Fruit fly (Drosophila melanogaster) whole organism, embryonic: ENCODE data around the gene Tsp29Fa.

ENCODE experiments used
- CG10321 ChIP-seq: fragments of 200-800 bp; sonication (Bioruptor generic); IDR thresholded peaks from 2 replicates; pipeline ENCODE4 v1.3.6; 2022; ENCODE audit warnings: missing biosample characterization, missing genetic modification characterization
- CG11093 ChIP-seq: fragments of 200-800 bp; sonication (Bioruptor generic); IDR thresholded peaks from 3 replicates; pipeline ENCODE4 v1.3.6; 2022; ENCODE audit warnings: missing biosample characterization, missing genetic modification characterization
- CG11560 ChIP-seq: fragments of 200-800 bp; sonication (Bioruptor generic); IDR thresholded peaks from 3 replicates; pipeline ENCODE4 v1.3.6; 2022; ENCODE audit warnings: missing biosample characterization, missing genetic modification characterization
- CG13123 ChIP-seq: fragments of 200-800 bp; sonication (Bioruptor generic); optimal IDR thresholded peaks from 2 replicates; lab custom pipeline; 2016; ENCODE audit warnings: missing biosample characterization, missing genetic modification characterization
- CG15696 ChIP-seq: fragments of 200-800 bp; sonication (Bioruptor generic); optimal IDR thresholded peaks from 2 replicates; lab custom pipeline; 2019; ENCODE audit warnings: missing biosample characterization, mild to moderate bottlenecking, missing genetic modification characterization, moderate library complexity
- CG16863 ChIP-seq: fragments of 200-800 bp; sonication (Bioruptor generic); optimal IDR thresholded peaks from 3 replicates; lab custom pipeline; 2016; ENCODE audit warnings: missing biosample characterization, missing genetic modification characterization
- CG18476 ChIP-seq: fragments of 200-800 bp; sonication (Bioruptor generic); optimal IDR thresholded peaks from 2 replicates; lab custom pipeline; 2016; ENCODE audit warnings: missing biosample characterization, mild to moderate bottlenecking, missing genetic modification characterization
- CG2889 ChIP-seq: fragments of 200-800 bp; sonication (Bioruptor generic); IDR thresholded peaks from 3 replicates; pipeline ENCODE4 v1.3.6; 2022; ENCODE audit warnings: missing biosample characterization, missing genetic modification characterization
- CG32772 ChIP-seq: fragments of 200-800 bp; sonication (Bioruptor generic); IDR thresholded peaks from 2 replicates; pipeline ENCODE4 v1.3.6; 2022; ENCODE audit warnings: missing biosample characterization, missing genetic modification characterization
- CG3281 ChIP-seq: fragments of 200-800 bp; sonication (Bioruptor generic); optimal IDR thresholded peaks from 3 replicates; lab custom pipeline; 2017; ENCODE audit warnings: missing biosample characterization, mild to moderate bottlenecking, missing genetic modification characterization
- CG33213 ChIP-seq: fragments of 200-800 bp; sonication (Bioruptor generic); optimal IDR thresholded peaks from 3 replicates; lab custom pipeline; 2016; ENCODE audit warnings: missing biosample characterization, missing genetic modification characterization
- CG33557 ChIP-seq: fragments of 200-800 bp; sonication (Bioruptor generic); optimal IDR thresholded peaks from 2 replicates; lab custom pipeline; 2019; ENCODE audit warnings: missing biosample characterization, mild to moderate bottlenecking, missing genetic modification characterization, moderate library complexity
- CG4328 ChIP-seq: fragments of 200-800 bp; sonication (Bioruptor generic); optimal IDR thresholded peaks from 3 replicates; lab custom pipeline; 2017; ENCODE audit warnings: missing biosample characterization, missing genetic modification reagents, missing genetic modification characterization
- CG4404 ChIP-seq: fragments of 200-800 bp; sonication (Bioruptor generic); IDR thresholded peaks from 2 replicates; pipeline ENCODE4 v1.3.6; 2022; ENCODE audit warnings: missing biosample characterization, missing genetic modification characterization
- CG5180 ChIP-seq: fragments of 200-800 bp; sonication (Bioruptor generic); optimal IDR thresholded peaks from 3 replicates; lab custom pipeline; 2017; ENCODE audit warnings: missing biosample characterization, missing genetic modification characterization, mild to moderate bottlenecking, moderate library complexity, missing genetic modification reagents
- CG6272 ChIP-seq: fragments of 200-800 bp; sonication (Bioruptor generic); IDR thresholded peaks from 2 replicates; pipeline ENCODE4 v1.3.6; 2022; ENCODE audit warnings: missing biosample characterization, missing genetic modification characterization
- CG6791 ChIP-seq: fragments of 200-800 bp; sonication (Bioruptor generic); IDR thresholded peaks from 3 replicates; pipeline ENCODE4 v1.3.6; 2022; ENCODE audit warnings: missing biosample characterization, missing genetic modification characterization; ENCODE audit not compliant: partially characterized antibody
- CG7839 ChIP-seq: fragments of 200-800 bp; sonication (Bioruptor generic); optimal IDR thresholded peaks from 3 replicates; lab custom pipeline; 2018; ENCODE audit warnings: missing biosample characterization, mild to moderate bottlenecking, missing genetic modification characterization, moderate library complexity
- CG8478 ChIP-seq: fragments of >200 bp; optimal IDR thresholded peaks from 2 replicates; lab custom pipeline; 2018
- CG9817 ChIP-seq: fragments of 200-800 bp; sonication (Bioruptor generic); optimal IDR thresholded peaks from 2 replicates; lab custom pipeline; 2018; ENCODE audit warnings: missing biosample characterization, mild to moderate bottlenecking, missing genetic modification characterization, moderate library complexity
- CHES-1-like ChIP-seq: fragments of 200-800 bp; sonication (Bioruptor generic); optimal IDR thresholded peaks from 2 replicates; lab custom pipeline; 2016; ENCODE audit warnings: missing biosample characterization, missing genetic modification characterization
- Doc3 ChIP-seq: fragments of 200-800 bp; sonication (Bioruptor generic); IDR thresholded peaks from 3 replicates; pipeline ENCODE4 v1.3.6; 2022; ENCODE audit warnings: missing biosample characterization, missing genetic modification characterization; ENCODE audit not compliant: partially characterized antibody
- Hand ChIP-seq: fragments of 200-800 bp; sonication (Bioruptor generic); optimal IDR thresholded peaks from 2 replicates; lab custom pipeline; 2017; ENCODE audit warnings: mild to moderate bottlenecking, missing biosample characterization, missing genetic modification reagents, missing genetic modification characterization
- HmgD ChIP-seq: fragments of 200-800 bp; sonication (Bioruptor generic); optimal IDR thresholded peaks from 3 replicates; lab custom pipeline; 2016; ENCODE audit warnings: missing biosample characterization, missing genetic modification characterization
- Hr78 ChIP-seq, 2 experiments: fragments of 200-800 bp in 1 of 2; fragments of >200 bp in 1 of 2; sonication (Bioruptor generic) in 1 of 2; optimal IDR thresholded peaks; 2 replicates each; lab custom pipeline; 2017 to 2019; ENCODE audit warnings: missing biosample characterization in 2 of 2, missing genetic modification characterization in 2 of 2, mild to moderate bottlenecking in 1 of 2, moderate library complexity in 1 of 2
- Opbp ChIP-seq: fragments of 200-800 bp; sonication (Bioruptor generic); IDR thresholded peaks from 3 replicates; pipeline ENCODE4 v1.3.6; 2022; ENCODE audit warnings: missing biosample characterization, missing genetic modification characterization; ENCODE audit not compliant: partially characterized antibody
- Rfx ChIP-seq: fragments of 200-800 bp; sonication (Bioruptor generic); IDR thresholded peaks from 2 replicates; pipeline ENCODE4 v1.3.6; 2022; ENCODE audit warnings: missing biosample characterization, missing genetic modification characterization
- Side ChIP-seq: fragments of 200-800 bp; sonication (Bioruptor generic); optimal IDR thresholded peaks from 2 replicates; lab custom pipeline; 2016; ENCODE audit warnings: missing biosample characterization, missing genetic modification characterization
- Tbp ChIP-seq: fragments of >200 bp; optimal IDR thresholded peaks from 2 replicates; lab custom pipeline; 2018; ENCODE audit warnings: missing biosample characterization, missing genetic modification characterization
- YL-1 ChIP-seq: fragments of 200-800 bp; sonication (Bioruptor generic); optimal IDR thresholded peaks from 3 replicates; lab custom pipeline; 2017; ENCODE audit warnings: missing biosample characterization, mild to moderate bottlenecking, missing genetic modification characterization
- bcd ChIP-seq: fragments of 200-800 bp; sonication (Bioruptor generic); optimal IDR thresholded peaks from 2 replicates; lab custom pipeline; 2017; ENCODE audit warnings: missing biosample characterization, mild to moderate bottlenecking, missing genetic modification characterization
- br ChIP-seq: fragments of >200 bp; optimal IDR thresholded peaks from 2 replicates; lab custom pipeline; 2017
- disco-r ChIP-seq: fragments of 200-800 bp; sonication (Bioruptor generic); optimal IDR thresholded peaks from 2 replicates; lab custom pipeline; 2016; ENCODE audit warnings: missing biosample characterization, missing genetic modification characterization
- dmrt99B ChIP-seq: fragments of 200-800 bp; sonication (Bioruptor generic); optimal IDR thresholded peaks from 2 replicates; lab custom pipeline; 2018; ENCODE audit warnings: missing biosample characterization, mild to moderate bottlenecking, missing genetic modification characterization, moderate library complexity
- dpn ChIP-seq, 2 experiments: fragments of 200-800 bp; sonication (Bioruptor generic); optimal IDR thresholded peaks; 3 replicates each; lab custom pipeline; 2016; ENCODE audit warnings: missing biosample characterization in 2 of 2, missing genetic modification characterization in 2 of 2
- exex ChIP-seq: fragments of 200-800 bp; sonication (Bioruptor generic); optimal IDR thresholded peaks from 4 replicates; lab custom pipeline; 2018; ENCODE audit warnings: missing biosample characterization, mild to moderate bottlenecking, missing genetic modification characterization, moderate library complexity
- gfzf ChIP-seq: fragments of 200-800 bp; sonication (Bioruptor generic); optimal IDR thresholded peaks from 2 replicates; lab custom pipeline; 2016; ENCODE audit warnings: missing biosample characterization, mild to moderate bottlenecking, missing genetic modification characterization, moderate library complexity
- her ChIP-seq: fragments of 200-800 bp; sonication (Bioruptor generic); optimal IDR thresholded peaks from 2 replicates; lab custom pipeline; 2016; ENCODE audit warnings: missing biosample characterization, missing genetic modification characterization
- hkb ChIP-seq, 2 experiments: fragments of 200-800 bp in 1 of 2; fragments of >200 bp in 1 of 2; sonication (Bioruptor generic) in 1 of 2; IDR thresholded peaks in 1 of 2; optimal IDR thresholded peaks in 1 of 2; 2 replicates each; pipeline versions ENCODE4 v1.3.6 to Lab custom; 2017 to 2022; ENCODE audit warnings: missing biosample characterization in 1 of 2, missing genetic modification characterization in 1 of 2
- klu ChIP-seq: fragments of 200-800 bp; sonication (Bioruptor generic); IDR thresholded peaks from 2 replicates; pipeline ENCODE4 v1.3.6; 2022; ENCODE audit warnings: missing biosample characterization, missing genetic modification characterization
- nerfin-2 ChIP-seq: fragments of 200-800 bp; sonication (Bioruptor generic); IDR thresholded peaks from 2 replicates; pipeline ENCODE4 v1.3.6; 2022; ENCODE audit warnings: missing biosample characterization, missing genetic modification characterization; ENCODE audit not compliant: partially characterized antibody
- nom ChIP-seq: fragments of 200-800 bp; sonication (Bioruptor generic); optimal IDR thresholded peaks from 2 replicates; lab custom pipeline; 2017; ENCODE audit warnings: missing biosample characterization, missing genetic modification characterization, mild to moderate bottlenecking, moderate library complexity, missing genetic modification reagents
- salm ChIP-seq: fragments of 200-800 bp; sonication (Bioruptor generic); optimal IDR thresholded peaks from 2 replicates; lab custom pipeline; 2018; ENCODE audit warnings: missing biosample characterization, mild to moderate bottlenecking, missing genetic modification characterization
- scrt ChIP-seq: fragments of 200-800 bp; sonication (Bioruptor generic); optimal IDR thresholded peaks from 2 replicates; lab custom pipeline; 2018; ENCODE audit warnings: missing biosample characterization, mild to moderate bottlenecking, missing genetic modification characterization, moderate library complexity
- sd ChIP-seq: fragments of 200-800 bp; sonication (Bioruptor generic); optimal IDR thresholded peaks from 3 replicates; lab custom pipeline; 2018; ENCODE audit warnings: missing biosample characterization, mild to moderate bottlenecking, missing genetic modification characterization, moderate library complexity
- sima ChIP-seq: fragments of 200-800 bp; sonication (Bioruptor generic); optimal IDR thresholded peaks from 2 replicates; lab custom pipeline; 2016; ENCODE audit warnings: missing biosample characterization, missing genetic modification characterization
- unc-4 ChIP-seq: fragments of 200-800 bp; sonication (Bioruptor generic); IDR thresholded peaks from 2 replicates; pipeline ENCODE4 v1.3.6; 2022; ENCODE audit warnings: missing biosample characterization, missing genetic modification characterization; ENCODE audit not compliant: partially characterized antibody
- usp ChIP-seq: fragments of >200 bp; optimal IDR thresholded peaks from 2 replicates; lab custom pipeline; 2017; ENCODE audit warnings: missing biosample characterization, missing genetic modification characterization
- wdn ChIP-seq: fragments of 200-800 bp; sonication (Bioruptor generic); IDR thresholded peaks from 2 replicates; pipeline ENCODE4 v1.3.6; 2022; ENCODE audit warnings: missing biosample characterization, missing genetic modification characterization

Gene Tsp29Fa

dm6 chr2L:8982584-8983302, 49.0 kb downstream of the Tsp29Fa start (continued):
- TF ChIP-seq CG11093 (GFP tag; lab: Robert Waterston, UW): 0 out of 3 replicates have a peak, but pooled peaks have one; percentile 31
- TF ChIP-seq unc-4: no peak
- no peak for TF ChIP-seq klu (GFP tag; lab: Robert Waterston, UW)
- TF ChIP-seq CG5180 (GFP tag; lab: Kevin White, UChicago): peak; percentile 13
- no peak for TF ChIP-seq nom
- peak; percentile 6 for TF ChIP-seq CHES-1-like (GFP tag; lab: Kevin White, UChicago)
- TF ChIP-seq CG11560: no peak
- TF ChIP-seq CG33213: no peak
- TF ChIP-seq CG4404 (GFP tag; lab: Robert Waterston, UW): no peak
- TF ChIP-seq CG32772: no peak
- TF ChIP-seq hkb (optimal IDR thresholded peaks at IDR 0.05; lab: Kevin White, UChicago): no peak
- peak; percentile 73 for TF ChIP-seq hkb (GFP tag; IDR thresholded peaks at IDR 0.05; lab: Robert Waterston, UW)
- TF ChIP-seq CG9817 (tag; lab: Kevin White, UChicago): peak; percentile 46
- peak; percentile 38 for TF ChIP-seq scrt (GFP tag; lab: Kevin White, UChicago)
- TF ChIP-seq CG13123: no peak
- TF ChIP-seq nerfin-2 (GFP tag; lab: Robert Waterston, UW): no peak
- peak; percentile 27 for TF ChIP-seq CG16863 (GFP tag; lab: Kevin White, UChicago)
- no peak for TF ChIP-seq exex (tag; lab: Kevin White, UChicago)
- peak; percentile 23 for TF ChIP-seq CG3281 (GFP tag; lab: Kevin White, UChicago)
- no peak for TF ChIP-seq CG2889
- TF ChIP-seq Hr78 (GFP tag; optimal IDR thresholded peaks at IDR 0.05; lab: Kevin White, UChicago): peak in 1 of 2 experiments; percentile 67
- no peak for TF ChIP-seq sima
- TF ChIP-seq bcd (GFP tag; lab: Kevin White, UChicago): no peak
- no peak for TF ChIP-seq her (GFP tag; lab: Kevin White, UChicago)
- no peak for TF ChIP-seq CG33557 (GFP tag; lab: Kevin White, UChicago)
- TF ChIP-seq Side (GFP tag; lab: Kevin White, UChicago): no peak
- TF ChIP-seq sd: peak; percentile 52
- peak; percentile 40 for TF ChIP-seq salm
- no peak for TF ChIP-seq Tbp (GFP tag; lab: Kevin White, UChicago)
- no peak for TF ChIP-seq wdn (GFP tag; lab: Robert Waterston, UW)
- TF ChIP-seq CG6272 (GFP tag; lab: Robert Waterston, UW): no peak
- TF ChIP-seq disco-r (GFP tag; lab: Kevin White, UChicago): no peak
- TF ChIP-seq Opbp (GFP tag; lab: Robert Waterston, UW): no peak
- no peak for TF ChIP-seq Hand (GFP tag; lab: Kevin White, UChicago)
- TF ChIP-seq dmrt99B (tag; lab: Kevin White, UChicago): peak; percentile 75
- TF ChIP-seq CG6791: no peak
- no peak for TF ChIP-seq CG18476 (GFP tag; lab: Kevin White, UChicago)
- TF ChIP-seq HmgD (GFP tag; lab: Kevin White, UChicago): no peak
- no peak for TF ChIP-seq usp (GFP tag; lab: Kevin White, UChicago)
- peak; percentile 34 to 61 for TF ChIP-seq dpn (GFP tag; optimal IDR thresholded peaks at IDR 0.05; lab: Kevin White, UChicago)
- TF ChIP-seq Doc3 (GFP tag; lab: Robert Waterston, UW): no peak
- TF ChIP-seq CG15696 (tag; lab: Kevin White, UChicago): no peak
- no peak for TF ChIP-seq YL-1
- no peak for TF ChIP-seq CG8478 (lab: Kevin White, UChicago)
- peak; percentile 71 for TF ChIP-seq CG7839 (tag; lab: Kevin White, UChicago)
- TF ChIP-seq CG10321: no peak
- TF ChIP-seq gfzf (GFP tag; lab: Kevin White, UChicago): no peak
- TF ChIP-seq CG4328 (GFP tag; lab: Kevin White, UChicago): no peak
- TF ChIP-seq br (lab: Kevin White, UChicago): no peak
- peak; percentile 76 for TF ChIP-seq Rfx (GFP tag; lab: Robert Waterston, UW)
